Worm (Caenorhabditis elegans) whole organism, late embryonic: ENCODE measurements around the gene C18E9.2.

Source experiments
- dve-1 ChIP-seq: sonication (generic microtip); optimal IDR thresholded peaks from 2 replicates; lab custom pipeline; 2017; ENCODE audit warnings: antibody characterized with exemption, mild to moderate bottlenecking, missing genetic modification characterization, missing compliant biosample characterization
- fkh-10 ChIP-seq: fragments of 150-350 bp; optimal IDR thresholded peaks from 2 replicates; lab custom pipeline; 2014; ENCODE audit warnings: missing biosample characterization, missing genetic modification reagents, missing genetic modification characterization
- tbx-2 ChIP-seq: sonication (generic microtip); optimal IDR thresholded peaks from 2 replicates; lab custom pipeline; 2016; ENCODE audit warnings: missing genetic modification characterization, missing compliant biosample characterization

DNA sequence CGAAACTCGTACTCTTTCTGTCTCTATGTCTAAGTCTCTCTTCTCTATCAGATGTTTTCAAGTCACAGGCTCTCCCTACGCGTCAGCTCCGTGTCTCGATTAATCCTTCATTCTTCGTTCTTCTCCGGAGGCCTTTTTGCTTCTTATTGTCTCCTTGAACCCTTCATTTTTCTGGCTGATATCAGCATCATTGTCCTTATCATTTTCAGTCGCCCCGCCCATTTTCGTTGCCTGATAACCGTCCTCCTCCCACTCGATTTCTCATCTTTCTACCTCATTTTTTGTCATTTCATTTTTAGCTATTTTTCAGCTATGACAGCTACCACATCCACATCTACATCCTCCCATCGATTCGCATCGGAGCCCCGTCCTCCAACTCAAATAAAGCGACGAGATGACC lies 42.7 kb upstream of the C18E9.2 start, which contains the start of gene B0457.6:
- no peak for TF ChIP-seq dve-1
- no peak for TF ChIP-seq tbx-2 (tag; lab: Kevin White, UChicago)
- no peak for TF ChIP-seq fkh-10 (GFP tag; lab: Kevin White, UChicago)
